Worm (Caenorhabditis elegans) whole organism, midembryonic: Measurements from ENCODE around the gene Y15E3A.3.

Experiments
- T22C8.4 ChIP-seq: fragments of 200-800 bp; sonication (Bioruptor generic); IDR thresholded peaks from 2 replicates; pipeline ENCODE4 v1.3.6; 2022; ENCODE audit warnings: missing genetic modification characterization, missing compliant biosample characterization
- cog-1 ChIP-seq: sonication (generic microtip); optimal IDR thresholded peaks from 2 replicates; lab custom pipeline; 2016; ENCODE audit warnings: missing genetic modification characterization, missing compliant biosample characterization
- flt-1 ChIP-seq: fragments of 200-800 bp; sonication (Bioruptor generic); IDR thresholded peaks from 2 replicates; pipeline ENCODE4 v1.3.6; 2022; ENCODE audit warnings: missing genetic modification characterization, missing compliant biosample characterization
- klf-2 ChIP-seq: fragments of 200-800 bp; sonication (Bioruptor generic); conservative IDR thresholded peaks from 2 replicates; pipeline ENCODE4 v1.3.6; 2022; ENCODE audit warnings: missing genetic modification reagents, missing genetic modification characterization, missing compliant biosample characterization
- med-1 ChIP-seq: sonication (generic microtip); optimal IDR thresholded peaks from 2 replicates; lab custom pipeline; 2017; ENCODE audit warnings: missing genetic modification characterization, mild to moderate bottlenecking, missing compliant biosample characterization, antibody characterized with exemption, missing genetic modification reagents; ENCODE audit not compliant: insufficient read depth
- ref-1 ChIP-seq: fragments of 200-800 bp; sonication (Bioruptor generic); conservative IDR thresholded peaks from 2 replicates; pipeline ENCODE4 v1.3.6; 2022; ENCODE audit warnings: missing genetic modification reagents, missing genetic modification characterization, missing compliant biosample characterization
- tab-1 ChIP-seq: fragments of 200-800 bp; sonication (Bioruptor generic); IDR thresholded peaks from 2 replicates; pipeline ENCODE4 v1.3.6; 2022; ENCODE audit warnings: missing genetic modification characterization, missing compliant biosample characterization
- ztf-23 ChIP-seq: fragments of 200-800 bp; sonication (Bioruptor generic); IDR thresholded peaks from 2 replicates; pipeline ENCODE4 v1.3.6; 2022; ENCODE audit warnings: missing genetic modification reagents, missing genetic modification characterization, missing compliant biosample characterization
- ztf-29 ChIP-seq: fragments of 200-800 bp; sonication (Bioruptor generic); IDR thresholded peaks from 2 replicates; pipeline ENCODE4 v1.3.6; 2022; ENCODE audit warnings: missing genetic modification reagents, missing genetic modification characterization, missing compliant biosample characterization

Gene Y15E3A.3

ce11 chrX:15325709-15326108 is at the start of gene Y15E3A.3:
TSS of gene Y15E3A.3 (minus strand) at chrX:15325809.
- TF ChIP-seq klf-2 (GFP tag; lab: Robert Waterston, UW) (no peak), flt-1 (GFP tag; lab: Robert Waterston, UW) (no peak), ref-1 (GFP tag; lab: Robert Waterston, UW) (no peak), cog-1 (tag; lab: Kevin White, UChicago) (no peak), med-1 (no peak), T22C8.4 (GFP tag; lab: Robert Waterston, UW) (no peak), tab-1 (no peak), ztf-29 (GFP tag; lab: Robert Waterston, UW) (no peak), ztf-23 (GFP tag; lab: Robert Waterston, UW) (no peak)

ce11 chrX:15375299-15375698 is 49.7 kb upstream of the Y15E3A.3 start:
- TF ChIP-seq med-1 (no peak), ztf-29 (GFP tag; lab: Robert Waterston, UW) (no peak), tab-1 (no peak), cog-1 (tag; lab: Kevin White, UChicago) (no peak)

- TF ChIP-seq tab-1, result no peak
- TF ChIP-seq ztf-29 (GFP tag; lab: Robert Waterston, UW), result no peak
- no peak for TF ChIP-seq cog-1 (tag; lab: Kevin White, UChicago)
- no peak for TF ChIP-seq flt-1 (GFP tag; lab: Robert Waterston, UW)
- TF ChIP-seq klf-2 (GFP tag; lab: Robert Waterston, UW), result no peak
- no peak for TF ChIP-seq ref-1 (GFP tag; lab: Robert Waterston, UW)
- no peak for TF ChIP-seq T22C8.4 (GFP tag; lab: Robert Waterston, UW)
- TF ChIP-seq med-1, result no peak
- no peak for TF ChIP-seq ztf-23 (GFP tag; lab: Robert Waterston, UW)
Observed at ce11 chrX:15374668-15375208, 49.1 kb upstream of the Y15E3A.3 start.

ce11 chrX:15373415-15374048 is 47.9 kb upstream of the Y15E3A.3 start:
- TF ChIP-seq ztf-23 (GFP tag; lab: Robert Waterston, UW) (no peak), klf-2 (GFP tag; lab: Robert Waterston, UW) (no peak), ref-1 (GFP tag; lab: Robert Waterston, UW) (no peak), cog-1 (tag; lab: Kevin White, UChicago) (no peak), flt-1 (GFP tag; lab: Robert Waterston, UW) (no peak), med-1 (no peak), tab-1 (no peak), ztf-29 (GFP tag; lab: Robert Waterston, UW) (no peak), T22C8.4 (GFP tag; lab: Robert Waterston, UW) (no peak)

- TF ChIP-seq T22C8.4 (GFP tag; lab: Robert Waterston, UW) (no peak), tab-1 (no peak), ref-1 (GFP tag; lab: Robert Waterston, UW) (no peak), cog-1 (tag; lab: Kevin White, UChicago) (no peak), ztf-23 (GFP tag; lab: Robert Waterston, UW) (no peak)
Observed at ce11 chrX:15372772-15373171, 47.2 kb upstream of the Y15E3A.3 start.

- TF ChIP-seq cog-1 (tag; lab: Kevin White, UChicago), result no peak
- no peak for TF ChIP-seq T22C8.4 (GFP tag; lab: Robert Waterston, UW)
- no peak for TF ChIP-seq ref-1 (GFP tag; lab: Robert Waterston, UW)
- no peak for TF ChIP-seq klf-2 (GFP tag; lab: Robert Waterston, UW)
- TF ChIP-seq flt-1 (GFP tag; lab: Robert Waterston, UW), result no peak
- TF ChIP-seq ztf-23 (GFP tag; lab: Robert Waterston, UW), result no peak
- no peak for TF ChIP-seq tab-1
- no peak for TF ChIP-seq ztf-29 (GFP tag; lab: Robert Waterston, UW)
- TF ChIP-seq med-1, result no peak
Observed at ce11 chrX:15365767-15366177, 40.2 kb upstream of the Y15E3A.3 start, which contains the start of gene C33A11.2. TSS of gene C33A11.2 (plus strand) at chrX:15365992.

- TF ChIP-seq med-1, result no peak
- peak; percentile 32 for TF ChIP-seq cog-1 (tag; lab: Kevin White, UChicago)
Observed at ce11 chrX:15365235-15365634, 39.6 kb upstream of the Y15E3A.3 start.

ce11 chrX:15362152-15362922 is 36.7 kb upstream of the Y15E3A.3 start:
- TF ChIP-seq tab-1 (no peak), med-1 (no peak)

- no peak for TF ChIP-seq flt-1 (GFP tag; lab: Robert Waterston, UW)
- TF ChIP-seq cog-1 (tag; lab: Kevin White, UChicago), result no peak
- no peak for TF ChIP-seq ztf-29 (GFP tag; lab: Robert Waterston, UW)
- TF ChIP-seq ref-1 (GFP tag; lab: Robert Waterston, UW), result no peak
- no peak for TF ChIP-seq tab-1
- TF ChIP-seq T22C8.4 (GFP tag; lab: Robert Waterston, UW), result no peak
- TF ChIP-seq med-1, result no peak
- no peak for TF ChIP-seq klf-2 (GFP tag; lab: Robert Waterston, UW)
- TF ChIP-seq ztf-23 (GFP tag; lab: Robert Waterston, UW), result no peak
Observed at ce11 chrX:15355603-15356002, 30.0 kb upstream of the Y15E3A.3 start.

ce11 chrX:15354938-15355337 is 29.3 kb upstream of the Y15E3A.3 start, which contains the start of gene nfki-1:
TSS of gene nfki-1 (plus strand) at chrX:15355238.
- no peak for TF ChIP-seq med-1
- TF ChIP-seq ztf-23 (GFP tag; lab: Robert Waterston, UW), result no peak
- TF ChIP-seq cog-1 (tag; lab: Kevin White, UChicago), result no peak
- TF ChIP-seq T22C8.4 (GFP tag; lab: Robert Waterston, UW), result no peak
- no peak for TF ChIP-seq ztf-29 (GFP tag; lab: Robert Waterston, UW)
- TF ChIP-seq ref-1 (GFP tag; lab: Robert Waterston, UW), result no peak
- TF ChIP-seq tab-1, result no peak
- no peak for TF ChIP-seq klf-2 (GFP tag; lab: Robert Waterston, UW)
